Worm (Caenorhabditis elegans): Measurements from ENCODE around the gene T01D1.3.

T01D1.3 gene

ce11 chrII:192584-192983 lies 16.8 kb upstream of the T01D1.3 start:
- TF ChIP-seq ztf-28 (GFP tag; IDR thresholded peaks at IDR 0.05) (no peak), egl-18 (GFP tag; IDR thresholded peaks at IDR 0.05) (no peak), zfh-2 (GFP tag; conservative IDR thresholded peaks at IDR 0.05) (peak; percentile 53; the same call in 1 of the 2 replicates), rec-8 (tag; optimal IDR thresholded peaks at IDR 0.05) (no peak)

ce11 chrII:188967-189366 lies 13.2 kb upstream of the T01D1.3 start, which contains the start of gene T01D1.5:
T01D1.5 (minus strand) TSS chrII:189067.
- TF ChIP-seq dpff-1 (tag; optimal IDR thresholded peaks at IDR 0.05) (no peak), nhr-80 (tag; optimal IDR thresholded peaks at IDR 0.05) (no peak), nhr-90 (tag; optimal IDR thresholded peaks at IDR 0.05) (no peak), D2030.7 (GFP tag; IDR thresholded peaks at IDR 0.05) (no peak)

ce11 chrII:186504-186903 lies 10.7 kb upstream of the T01D1.3 start, which contains the start of gene T01D1.8:
T01D1.8 (plus strand) TSS chrII:186739.
- no peak for TF ChIP-seq lag-1 (GFP tag; IDR thresholded peaks at IDR 0.05)
- no peak for TF ChIP-seq F33H1.4 (GFP tag; IDR thresholded peaks at IDR 0.05)
- no peak for TF ChIP-seq rcor-1 (GFP tag; IDR thresholded peaks at IDR 0.05)
- TF ChIP-seq cebp-1 (GFP tag; IDR thresholded peaks at IDR 0.05), result no peak
- no peak for TF ChIP-seq cebp-1 (tag; optimal IDR thresholded peaks at IDR 0.05)
- TF ChIP-seq Y53G8AR.9 (GFP tag; conservative IDR thresholded peaks at IDR 0.05), result no peak
- TF ChIP-seq C06A6.2 (GFP tag; conservative IDR thresholded peaks at IDR 0.05), result no peak
- no peak for TF ChIP-seq ztf-28 (GFP tag; IDR thresholded peaks at IDR 0.05)
- no peak for TF ChIP-seq nhr-179 (tag; optimal IDR thresholded peaks at IDR 0.05)
- no peak for TF ChIP-seq lin-54 (GFP tag; optimal IDR thresholded peaks at IDR 0.05)
- TF ChIP-seq aptf-3 (GFP tag; IDR thresholded peaks at IDR 0.05), result no peak
- TF ChIP-seq C17E4.6 (GFP tag; IDR thresholded peaks at IDR 0.05), result no peak

- no peak for TF ChIP-seq somi-1 (GFP tag; optimal IDR thresholded peaks at IDR 0.05)
- no peak for TF ChIP-seq lag-1 (GFP tag; IDR thresholded peaks at IDR 0.05)
- TF ChIP-seq sdz-38 (tag; optimal IDR thresholded peaks at IDR 0.05), result no peak
- TF ChIP-seq F39B2.1 (GFP tag; IDR thresholded peaks at IDR 0.05), result no peak
- no peak for TF ChIP-seq dox-1 (GFP tag; IDR thresholded peaks at IDR 0.05)
- TF ChIP-seq nhr-90 (tag; optimal IDR thresholded peaks at IDR 0.05), result no peak
- TF ChIP-seq lin-26 (GFP tag; IDR thresholded peaks at IDR 0.05), result no peak
- no peak for TF ChIP-seq pha-4 (tag; optimal IDR thresholded peaks at IDR 0.05)
- TF ChIP-seq F57C9.4 (tag; optimal IDR thresholded peaks at IDR 0.05), result no peak
- TF ChIP-seq ceh-40 (GFP tag; IDR thresholded peaks at IDR 0.05), result no peak
These were observed 3.2 kb upstream of the T01D1.3 start, which contains the start of gene T01D1.4 for ce11 chrII:178993-179392. T01D1.4 (minus strand) TSS chrII:179093.

- TF ChIP-seq hsf-1 (GFP tag; IDR thresholded peaks at IDR 0.05) (no peak), nfyb-1 (GFP tag; IDR thresholded peaks at IDR 0.05) (no peak), ztf-22 (GFP tag; optimal IDR thresholded peaks at IDR 0.05) (no peak), ztf-28 (GFP tag; IDR thresholded peaks at IDR 0.05) (no peak), tlf-1 (GFP tag; optimal IDR thresholded peaks at IDR 0.05) (no peak), F22D6.2 (tag; optimal IDR thresholded peaks at IDR 0.05) (no peak), ztf-26 (tag; optimal IDR thresholded peaks at IDR 0.05) (no peak)
These were observed 2.4 kb upstream of the T01D1.3 start for ce11 chrII:178146-178545.

All from whole organism, young adult.